Fruit fly (Drosophila melanogaster) whole organism, embryonic: Measurements from ENCODE around the gene cdi.

Experiments used
- Abd-B ChIP-seq: fragments of 200-800 bp; sonication (Bioruptor generic); optimal IDR thresholded peaks from 2 replicates; lab custom pipeline; 2018; ENCODE audit warnings: missing biosample characterization, mild to moderate bottlenecking, missing genetic modification characterization, moderate library complexity
- Aef1 ChIP-seq: fragments of 200-800 bp; sonication (Bioruptor generic); IDR thresholded peaks from 3 replicates; pipeline ENCODE4 v1.3.6; 2022; ENCODE audit warnings: missing biosample characterization, missing genetic modification characterization
- CG10979 ChIP-seq: fragments of 200-800 bp; sonication (Bioruptor generic); optimal IDR thresholded peaks from 2 replicates; lab custom pipeline; 2018; ENCODE audit warnings: missing biosample characterization, mild to moderate bottlenecking, missing genetic modification characterization, moderate library complexity
- CG11398 ChIP-seq: fragments of 200-800 bp; sonication (Bioruptor generic); optimal IDR thresholded peaks from 2 replicates; lab custom pipeline; 2016; ENCODE audit warnings: missing biosample characterization, missing genetic modification characterization
- CG14667 ChIP-seq: fragments of 200-800 bp; sonication (Bioruptor generic); IDR thresholded peaks from 2 replicates; pipeline ENCODE4 v1.3.6; 2022; ENCODE audit warnings: missing biosample characterization, missing genetic modification characterization
- CG14860 ChIP-seq: fragments of 200-800 bp; sonication (Bioruptor generic); IDR thresholded peaks from 3 replicates; pipeline ENCODE4 v1.3.6; 2022; ENCODE audit warnings: missing biosample characterization, missing genetic modification characterization; ENCODE audit not compliant: partially characterized antibody
- CG15011 ChIP-seq: fragments of 200-800 bp; sonication (Bioruptor generic); optimal IDR thresholded peaks from 3 replicates; lab custom pipeline; 2018; ENCODE audit warnings: missing biosample characterization, mild to moderate bottlenecking, missing genetic modification characterization
- CG17328 ChIP-seq: fragments of 200-800 bp; sonication (Bioruptor generic); IDR thresholded peaks from 2 replicates; pipeline ENCODE4 v1.3.6; 2022; ENCODE audit warnings: missing biosample characterization, missing genetic modification characterization
- CG17361 ChIP-seq: fragments of 200-800 bp; sonication (Bioruptor generic); IDR thresholded peaks from 3 replicates; pipeline ENCODE4 v1.3.6; 2022; ENCODE audit warnings: missing biosample characterization, missing genetic modification characterization
- CG18011 ChIP-seq: fragments of 200-800 bp; sonication (Bioruptor generic); optimal IDR thresholded peaks from 2 replicates; lab custom pipeline; 2017; ENCODE audit warnings: missing biosample characterization, missing genetic modification characterization, mild to moderate bottlenecking, moderate library complexity, missing genotype
- CG2129 ChIP-seq: fragments of 200-800 bp; sonication (Bioruptor generic); IDR thresholded peaks from 2 replicates; pipeline ENCODE4 v1.3.6; 2022; ENCODE audit warnings: missing biosample characterization, missing genetic modification characterization; ENCODE audit not compliant: partially characterized antibody
- CG33213 ChIP-seq: fragments of 200-800 bp; sonication (Bioruptor generic); optimal IDR thresholded peaks from 3 replicates; lab custom pipeline; 2016; ENCODE audit warnings: missing biosample characterization, missing genetic modification characterization
- CG34376 ChIP-seq: fragments of 200-800 bp; sonication (Bioruptor generic); optimal IDR thresholded peaks from 2 replicates; lab custom pipeline; 2018; ENCODE audit warnings: missing biosample characterization, mild to moderate bottlenecking, missing genetic modification characterization
- CG3838 ChIP-seq: fragments of 200-800 bp; sonication (Bioruptor generic); optimal IDR thresholded peaks from 3 replicates; lab custom pipeline; 2016; ENCODE audit warnings: missing biosample characterization, missing genetic modification characterization
- CG42726 ChIP-seq: fragments of 200-800 bp; sonication (Bioruptor generic); IDR thresholded peaks from 2 replicates; pipeline ENCODE4 v1.3.6; 2022; ENCODE audit warnings: missing biosample characterization, missing genetic modification characterization; ENCODE audit not compliant: partially characterized antibody
- CG6689 ChIP-seq: fragments of 200-800 bp; sonication (Bioruptor generic); IDR thresholded peaks from 2 replicates; pipeline ENCODE4 v1.3.6; 2022; ENCODE audit warnings: missing biosample characterization, missing genetic modification characterization
- CG7963 ChIP-seq: fragments of 200-800 bp; sonication (Bioruptor generic); IDR thresholded peaks from 3 replicates; pipeline ENCODE4 v1.3.6; 2022; ENCODE audit warnings: missing biosample characterization, missing genetic modification characterization; ENCODE audit not compliant: partially characterized antibody
- Deaf1 ChIP-seq: fragments of 200-800 bp; optimal IDR thresholded peaks from 3 replicates; lab custom pipeline; 2019; ENCODE audit warnings: missing biosample characterization, mild to moderate bottlenecking, missing genetic modification characterization, moderate library complexity
- Dfd ChIP-seq, 2 experiments: fragments of >200 bp; optimal IDR thresholded peaks; 2 replicates each; lab custom pipeline; 2017; ENCODE audit warnings: missing biosample characterization in 2 of 2, missing genetic modification characterization in 2 of 2
- Doc2 ChIP-seq: fragments of 200-800 bp; sonication (Bioruptor generic); IDR thresholded peaks from 2 replicates; pipeline ENCODE4 v1.3.6; 2022; ENCODE audit warnings: missing biosample characterization, missing genetic modification characterization
- Dp ChIP-seq: fragments of 200-800 bp; sonication (Bioruptor generic); optimal IDR thresholded peaks from 2 replicates; lab custom pipeline; 2018; ENCODE audit warnings: missing biosample characterization, mild to moderate bottlenecking, missing genetic modification characterization, moderate library complexity
- E2f2 ChIP-seq: fragments of 200-800 bp; sonication (Bioruptor generic); IDR thresholded peaks from 2 replicates; pipeline ENCODE4 v1.3.6; 2022; ENCODE audit warnings: missing biosample characterization, missing genetic modification characterization
- Eip74EF ChIP-seq, 2 experiments: fragments of 200-800 bp in 1 of 2; fragments of >200 bp in 1 of 2; sonication (Bioruptor generic) in 1 of 2; optimal IDR thresholded peaks; 2 replicates each; lab custom pipeline; 2017 to 2019; ENCODE audit warnings: missing biosample characterization in 2 of 2, missing genetic modification characterization in 2 of 2, mild to moderate bottlenecking in 1 of 2, moderate library complexity in 1 of 2
- Fer3 ChIP-seq: fragments of 200-800 bp; sonication (Bioruptor generic); optimal IDR thresholded peaks from 2 replicates; lab custom pipeline; 2018; ENCODE audit warnings: missing biosample characterization, mild to moderate bottlenecking, missing genetic modification characterization, moderate library complexity
- Hey ChIP-seq: fragments of 200-800 bp; sonication (Bioruptor generic); optimal IDR thresholded peaks from 3 replicates; lab custom pipeline; 2018; ENCODE audit warnings: missing biosample characterization, mild to moderate bottlenecking, missing genetic modification characterization
- HmgZ ChIP-seq: fragments of 200-800 bp; sonication (Bioruptor generic); optimal IDR thresholded peaks from 2 replicates; lab custom pipeline; 2018; ENCODE audit warnings: missing biosample characterization, mild to moderate bottlenecking, missing genetic modification characterization
- Hsf ChIP-seq: fragments of 200-800 bp; sonication (Bioruptor generic); optimal IDR thresholded peaks from 3 replicates; lab custom pipeline; 2016; ENCODE audit warnings: missing biosample characterization, missing genetic modification characterization
- Jarid2 ChIP-seq: fragments of 200-800 bp; sonication (Bioruptor generic); optimal IDR thresholded peaks from 3 replicates; lab custom pipeline; 2017; ENCODE audit warnings: mild to moderate bottlenecking, missing biosample characterization, missing genetic modification reagents, missing genetic modification characterization
- Lhr ChIP-seq: fragments of 200-800 bp; sonication (Bioruptor generic); optimal IDR thresholded peaks from 3 replicates; lab custom pipeline; 2017; ENCODE audit warnings: mild to moderate bottlenecking, missing biosample characterization, missing genetic modification reagents, missing genetic modification characterization
- Mrtf ChIP-seq: fragments of 200-800 bp; sonication (Bioruptor generic); IDR thresholded peaks from 3 replicates; pipeline ENCODE4 v1.3.6; 2022; ENCODE audit warnings: missing biosample characterization, missing genetic modification characterization
- Optix ChIP-seq: fragments of 200-800 bp; sonication (Bioruptor generic); IDR thresholded peaks from 3 replicates; pipeline ENCODE4 v1.3.6; 2022; ENCODE audit warnings: missing biosample characterization, missing genetic modification characterization
- Poxn ChIP-seq: fragments of 200-800 bp; sonication (Bioruptor generic); IDR thresholded peaks from 2 replicates; pipeline ENCODE4 v1.3.6; 2022; ENCODE audit warnings: missing biosample characterization, missing genetic modification characterization
- Trl ChIP-seq, 3 experiments: fragments of >200 bp in 2 of 3; fragments of 200-800 bp in 1 of 3; sonication (Bioruptor generic) in 1 of 3; optimal IDR thresholded peaks; 2 replicates in 1 of 3; 3 replicates in 2 of 3; lab custom pipeline; 2016 to 2017; ENCODE audit warnings: missing biosample characterization in 1 of 3, missing genetic modification characterization in 1 of 3
- br ChIP-seq: fragments of >200 bp; optimal IDR thresholded peaks from 2 replicates; lab custom pipeline; 2017
- cas ChIP-seq: fragments of 200-800 bp; sonication (Bioruptor generic); IDR thresholded peaks from 2 replicates; pipeline ENCODE4 v1.3.6; 2022; ENCODE audit warnings: missing biosample characterization, missing genetic modification characterization
- chn ChIP-seq: fragments of 200-800 bp; sonication (Bioruptor generic); optimal IDR thresholded peaks from 2 replicates; lab custom pipeline; 2016; ENCODE audit warnings: missing biosample characterization, missing genetic modification characterization
- danr ChIP-seq: fragments of 200-800 bp; sonication (Bioruptor generic); IDR thresholded peaks from 2 replicates; pipeline ENCODE4 v1.3.6; 2022; ENCODE audit warnings: missing biosample characterization, missing genetic modification characterization
- disco-r ChIP-seq: fragments of 200-800 bp; sonication (Bioruptor generic); optimal IDR thresholded peaks from 2 replicates; lab custom pipeline; 2016; ENCODE audit warnings: missing biosample characterization, missing genetic modification characterization
- esg ChIP-seq: fragments of 200-800 bp; sonication (Bioruptor generic); conservative IDR thresholded peaks from 2 replicates; pipeline ENCODE4 v1.3.6; 2022; ENCODE audit warnings: missing biosample characterization, missing genetic modification characterization
- eyg ChIP-seq: fragments of 200-800 bp; sonication (Bioruptor generic); optimal IDR thresholded peaks from 3 replicates; lab custom pipeline; 2016; ENCODE audit warnings: missing biosample characterization, missing genetic modification characterization
- hbn ChIP-seq: fragments of 200-800 bp; sonication (Bioruptor generic); IDR thresholded peaks from 2 replicates; pipeline ENCODE4 v1.3.6; 2022; ENCODE audit warnings: missing biosample characterization, missing genetic modification characterization; ENCODE audit not compliant: partially characterized antibody
- insv ChIP-seq, 2 experiments: fragments of 200-800 bp; sonication (Bioruptor generic); optimal IDR thresholded peaks; 3 replicates each; lab custom pipeline; 2016 to 2018; ENCODE audit warnings: missing biosample characterization in 2 of 2, missing genetic modification characterization in 2 of 2
- inv ChIP-seq: fragments of 200-800 bp; sonication (Bioruptor generic); IDR thresholded peaks from 2 replicates; pipeline ENCODE4 v1.3.6; 2022; ENCODE audit warnings: missing biosample characterization, missing genetic modification characterization; ENCODE audit not compliant: partially characterized antibody
- lab ChIP-seq: fragments of 200-800 bp; sonication (Bioruptor generic); optimal IDR thresholded peaks from 3 replicates; lab custom pipeline; 2017; ENCODE audit warnings: missing biosample characterization, missing genetic modification characterization, mild to moderate bottlenecking, moderate library complexity, missing genetic modification reagents
- pb ChIP-seq: fragments of 200-800 bp; sonication (Bioruptor generic); optimal IDR thresholded peaks from 3 replicates; lab custom pipeline; 2016; ENCODE audit warnings: missing biosample characterization, missing genetic modification characterization
- pfk ChIP-seq: fragments of 200-800 bp; sonication (Bioruptor generic); optimal IDR thresholded peaks from 2 replicates; lab custom pipeline; 2018; ENCODE audit warnings: missing biosample characterization, mild to moderate bottlenecking, missing genetic modification characterization, moderate library complexity
- pum ChIP-seq: fragments of 200-800 bp; sonication (Bioruptor generic); optimal IDR thresholded peaks from 2 replicates; lab custom pipeline; 2016; ENCODE audit warnings: missing biosample characterization, missing genetic modification characterization
- repo ChIP-seq: fragments of 200-800 bp; sonication (Bioruptor generic); optimal IDR thresholded peaks from 2 replicates; lab custom pipeline; 2016; ENCODE audit warnings: missing biosample characterization, missing genetic modification characterization
- ro ChIP-seq: fragments of 200-800 bp; sonication (Bioruptor generic); IDR thresholded peaks from 2 replicates; pipeline ENCODE4 v1.3.6; 2022; ENCODE audit warnings: missing biosample characterization, missing genetic modification characterization
- sisA ChIP-seq: fragments of 200-800 bp; sonication (Bioruptor generic); IDR thresholded peaks from 2 replicates; pipeline ENCODE4 v1.3.6; 2022; ENCODE audit warnings: missing biosample characterization, missing genetic modification characterization
- sna ChIP-seq: fragments of 200-800 bp; sonication (Bioruptor generic); IDR thresholded peaks from 2 replicates; pipeline ENCODE4 v1.3.6; 2022; ENCODE audit warnings: missing biosample characterization, missing genetic modification characterization; ENCODE audit not compliant: partially characterized antibody
- tio ChIP-seq: fragments of 200-800 bp; sonication (Bioruptor generic); optimal IDR thresholded peaks from 2 replicates; lab custom pipeline; 2017; ENCODE audit warnings: missing biosample characterization, missing genetic modification characterization, inconsistent platforms
- twi ChIP-seq: fragments of 200-800 bp; optimal IDR thresholded peaks from 2 replicates; lab custom pipeline; 2019; ENCODE audit warnings: missing biosample characterization, mild to moderate bottlenecking, missing genetic modification characterization, moderate library complexity

The cdi gene

DNA sequence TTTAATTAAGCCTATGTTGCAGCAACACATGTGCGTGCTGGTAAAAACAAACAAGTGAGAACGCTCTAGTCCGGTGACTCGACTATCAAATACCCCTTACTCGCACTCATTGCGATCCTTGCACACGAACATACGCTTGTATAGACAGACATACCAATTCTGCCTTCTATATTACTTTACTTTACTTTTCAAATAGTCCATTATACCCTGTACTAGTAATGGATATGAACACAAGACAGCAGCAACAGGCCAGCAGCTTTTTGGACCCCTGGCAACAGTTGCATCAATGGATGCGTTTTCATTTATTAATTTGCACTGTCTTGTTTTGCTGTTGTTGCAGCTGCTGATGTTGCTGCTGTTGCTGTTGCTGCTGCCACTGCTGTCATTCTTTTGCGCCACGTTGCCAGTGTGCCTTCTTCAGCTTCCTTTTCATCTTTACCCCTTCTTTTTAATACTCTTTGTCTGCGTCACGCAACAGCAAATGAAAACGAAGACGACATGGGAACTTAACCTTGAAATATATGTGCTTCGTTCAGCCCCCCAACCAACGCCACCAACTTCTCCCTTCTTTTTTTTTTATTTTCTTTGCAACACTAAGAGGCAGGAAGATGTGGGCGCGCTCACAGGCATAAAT lies 24.6 kb upstream of the cdi start (continued):
- TF ChIP-seq Dfd (GFP tag; optimal IDR thresholded peaks at IDR 0.05; lab: Kevin White, UChicago) (no peak), Doc2 (GFP tag; lab: Robert Waterston, UW) (no peak), CG2129 (no peak), CG14667 (GFP tag; lab: Robert Waterston, UW) (peak; percentile 56; the same call in 1 of the 2 replicates), hbn (no peak), Lhr (GFP tag; lab: Kevin White, UChicago) (no peak), CG17328 (GFP tag; lab: Robert Waterston, UW) (peak; percentile 69), CG3838 (GFP tag; lab: Kevin White, UChicago) (no peak), CG6689 (peak; percentile 62), Fer3 (tag; lab: Kevin White, UChicago) (no peak), sna (GFP tag; lab: Robert Waterston, UW) (no peak), Abd-B (GFP tag; lab: Kevin White, UChicago) (no peak), pb (GFP tag; lab: Kevin White, UChicago) (no peak), repo (GFP tag; lab: Kevin White, UChicago) (peak; percentile 11), eyg (no peak), Poxn (GFP tag; lab: Robert Waterston, UW) (no peak), br (lab: Kevin White, UChicago) (no peak), Deaf1 (no peak), CG33213 (GFP tag; lab: Kevin White, UChicago) (no peak), CG15011 (GFP tag; lab: Kevin White, UChicago) (no peak), Hsf (no peak), Hey (tag; lab: Kevin White, UChicago) (no peak), CG11398 (no peak), Optix (GFP tag; lab: Robert Waterston, UW) (peak; percentile 57; the same call in 1 of the 3 replicates), Mrtf (GFP tag; lab: Robert Waterston, UW) (0 out of 3 replicates have a peak, but pooled peaks have one; percentile 30), Jarid2 (GFP tag; lab: Kevin White, UChicago) (no peak), pfk (GFP tag; lab: Kevin White, UChicago) (no peak), disco-r (GFP tag; lab: Kevin White, UChicago) (no peak), insv (GFP tag; optimal IDR thresholded peaks at IDR 0.05; lab: Kevin White, UChicago) (no peak), danr (no peak), CG14860 (no peak), Eip74EF (GFP tag; optimal IDR thresholded peaks at IDR 0.05; lab: Kevin White, UChicago) (no peak), Aef1 (peak; percentile 60; the same call in 2 of the 3 replicates), E2f2 (GFP tag; lab: Robert Waterston, UW) (no peak), CG34376 (GFP tag; lab: Kevin White, UChicago) (no peak), inv (no peak), cas (no peak), esg (peak; percentile 28; the same call in 1 of the 2 replicates), sisA (GFP tag; lab: Robert Waterston, UW) (peak; percentile 77), Trl (optimal IDR thresholded peaks at IDR 0.05; lab: Kevin White, UChicago) (no peak), Trl (GFP tag; optimal IDR thresholded peaks at IDR 0.05; lab: Kevin White, UChicago) (no peak)

DNA sequence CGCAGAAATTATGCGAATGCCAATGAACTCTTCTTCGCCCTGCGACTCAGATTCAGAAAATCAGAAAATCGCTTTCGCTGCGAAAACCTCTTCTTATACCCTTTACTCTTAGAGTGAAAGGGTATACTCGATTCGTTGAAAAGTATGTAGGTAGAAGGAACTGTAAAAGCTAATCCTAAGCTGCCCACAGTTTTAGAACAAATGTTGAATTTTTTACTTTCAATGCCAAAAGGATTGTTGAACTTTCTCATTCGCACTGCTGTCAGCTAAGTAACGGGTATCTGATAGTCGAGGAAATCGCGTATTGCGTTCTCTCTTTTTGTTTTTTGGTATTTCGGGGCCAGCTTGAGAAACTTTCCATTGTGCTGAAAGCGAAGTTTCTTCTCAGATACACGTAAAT lies 19.8 kb upstream of the cdi start:
- TF ChIP-seq tio (no peak), lab (GFP tag; lab: Kevin White, UChicago) (no peak), CG7963 (GFP tag; lab: Robert Waterston, UW) (peak; percentile 60; the same call in 2 of the 3 replicates), CG42726 (GFP tag; lab: Robert Waterston, UW) (no peak), CG17361 (GFP tag; lab: Robert Waterston, UW) (peak; percentile 56), chn (GFP tag; lab: Kevin White, UChicago) (peak; percentile 38), Dp (GFP tag; lab: Kevin White, UChicago) (no peak), ro (no peak), CG18011 (GFP tag; lab: Kevin White, UChicago) (no peak), CG10979 (tag; lab: Kevin White, UChicago) (peak; percentile 53), HmgZ (tag; lab: Kevin White, UChicago) (no peak), twi (tag; lab: Kevin White, UChicago) (no peak), pum (GFP tag; lab: Kevin White, UChicago) (no peak)
